Worm (Caenorhabditis elegans) whole organism, young adult: ENCODE measurements around the gene R01H2.8.

Experiments
- C17E4.6 ChIP-seq: fragments of 200-800 bp; sonication (Bioruptor generic); IDR thresholded peaks from 2 replicates; pipeline ENCODE4 v1.3.6; 2022; ENCODE audit warnings: missing genetic modification reagents, missing genetic modification characterization, missing compliant biosample characterization
- cebp-1 ChIP-seq, 2 experiments: fragments of 200-800 bp in 1 of 2; sonication (Bioruptor generic) in 1 of 2; sonication (generic microtip) in 1 of 2; IDR thresholded peaks in 1 of 2; optimal IDR thresholded peaks in 1 of 2; 2 replicates each; pipeline versions ENCODE4 v1.3.6 to Lab custom; 2017 to 2022; ENCODE audit warnings: missing compliant biosample characterization in 2 of 2, missing genetic modification characterization in 2 of 2, mild to moderate bottlenecking in 1 of 2, missing genetic modification reagents in 1 of 2, moderate library complexity in 1 of 2
- gei-17 ChIP-seq: fragments of 200-800 bp; sonication (Bioruptor generic); optimal IDR thresholded peaks from 2 replicates; lab custom pipeline; 2018; ENCODE audit warnings: mild to moderate bottlenecking, missing genetic modification characterization, missing compliant biosample characterization
- hrde-1 ChIP-seq: sonication (generic microtip); optimal IDR thresholded peaks from 2 replicates; lab custom pipeline; 2016; ENCODE audit warnings: missing genetic modification characterization, mild to moderate bottlenecking, missing compliant biosample characterization, moderate library complexity, missing genotype, missing genetic modification reagents, borderline replicate concordance
- unc-62 ChIP-seq: fragments of 150-350 bp; optimal IDR thresholded peaks from 2 replicates; lab custom pipeline; 2014; ENCODE audit warnings: missing biosample characterization, missing genetic modification reagents, missing genetic modification characterization
- xnd-1 ChIP-seq: sonication (generic microtip); optimal IDR thresholded peaks from 2 replicates; lab custom pipeline; 2016; ENCODE audit warnings: missing genotype, missing genetic modification reagents, missing genetic modification characterization, missing compliant biosample characterization

DNA sequence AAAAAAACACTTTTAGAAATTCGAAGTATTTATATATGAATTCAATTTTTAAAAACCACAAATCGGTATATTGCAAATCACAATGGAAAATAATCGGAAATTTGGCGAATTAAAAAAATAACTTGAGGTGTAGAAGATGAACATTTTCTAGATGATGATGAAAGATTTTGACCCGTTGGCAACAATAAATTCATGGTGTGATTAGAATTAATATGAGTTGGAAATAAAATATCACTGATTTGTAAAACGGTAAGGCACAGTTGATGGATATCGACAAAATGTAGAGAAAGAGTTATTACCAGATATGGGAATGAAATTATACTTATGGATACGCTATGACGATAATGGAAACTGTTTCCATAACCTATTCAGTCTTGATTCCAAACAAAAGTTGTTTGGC lies 43.4 kb downstream of the R01H2.8 start:
- TF ChIP-seq cebp-1 (GFP tag; IDR thresholded peaks at IDR 0.05; lab: Robert Waterston, UW) = no peak
- no peak for TF ChIP-seq cebp-1 (tag; optimal IDR thresholded peaks at IDR 0.05; lab: Kevin White, UChicago)
- no peak for TF ChIP-seq gei-17
- TF ChIP-seq xnd-1 = no peak
- no peak for TF ChIP-seq unc-62 (GFP tag; lab: Kevin White, UChicago)
- no peak for TF ChIP-seq hrde-1 (tag; lab: Kevin White, UChicago)
- no peak for TF ChIP-seq C17E4.6 (GFP tag; lab: Robert Waterston, UW)
